Worm (Caenorhabditis elegans) whole organism, late embryonic: ENCODE measurements around the gene rgef-1.

Source experiments
- T23F11.4 ChIP-seq: fragments of 200-800 bp; sonication (Bioruptor generic); optimal IDR thresholded peaks from 2 replicates; lab custom pipeline; 2018; ENCODE audit warnings: mild to moderate bottlenecking, missing genetic modification characterization, missing compliant biosample characterization
- ama-1 ChIP-seq: fragments of 150-350 bp; optimal IDR thresholded peaks from 2 replicates; lab custom pipeline; 2014
- ceh-31 ChIP-seq: sonication (generic microtip); optimal IDR thresholded peaks from 2 replicates; lab custom pipeline; 2016; ENCODE audit warnings: missing genetic modification characterization, missing compliant biosample characterization
- fax-1 ChIP-seq: sonication (generic microtip); optimal IDR thresholded peaks from 2 replicates; lab custom pipeline; 2016; ENCODE audit warnings: missing genotype, missing genetic modification characterization, missing compliant biosample characterization

- TF ChIP-seq T23F11.4 (no peak), fax-1 (tag; lab: Kevin White, UChicago) (no peak), ceh-31 (tag; lab: Kevin White, UChicago) (no peak), ama-1 (lab: Kevin White, UChicago) (no peak)
Observed at ce11 chrV:9583323-9583644, 21.8 kb upstream of the rgef-1 start, which contains the start of gene K09G1.1.
